Worm (Caenorhabditis elegans): Measurements from ENCODE around the gene F40G9.14.

DNA sequence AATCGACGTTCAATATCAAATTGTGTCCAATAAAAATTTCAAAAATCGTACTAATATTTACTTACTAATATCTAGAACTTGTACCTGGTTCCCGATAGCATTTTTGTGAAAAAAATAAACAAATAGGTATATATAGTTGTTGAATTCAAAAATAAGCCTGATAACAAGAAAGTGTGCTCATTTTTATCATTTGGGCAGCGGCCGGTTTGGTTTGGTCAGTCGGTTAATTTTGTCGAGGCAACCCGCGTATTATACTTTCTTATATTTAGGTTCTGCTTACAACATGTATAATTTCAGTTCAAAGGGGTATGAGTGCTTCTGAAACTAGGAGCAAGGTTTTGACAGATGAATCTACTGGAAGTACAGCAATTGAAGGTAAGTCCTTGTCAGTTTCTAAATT is 47.0 kb downstream of the F40G9.14 start, which contains the start of the genes nhr-280 and C29F9.2:
- TF ChIP-seq aptf-2 (GFP tag; conservative IDR thresholded peaks at IDR 0.05): no peak
- TF ChIP-seq hmg-20 (GFP tag; IDR thresholded peaks at IDR 0.05): no peak
- no peak for TF ChIP-seq Y79H2A.3 (GFP tag; conservative IDR thresholded peaks at IDR 0.05)
- no peak for TF ChIP-seq mxl-1 (tag; optimal IDR thresholded peaks at IDR 0.05)

Data from whole organism, young adult.